Fruit fly (Drosophila melanogaster) whole organism, embryonic: ENCODE data around the gene CG33098.

Experiments used
- CG10366 ChIP-seq: fragments of 200-800 bp; sonication (Bioruptor generic); IDR thresholded peaks from 2 replicates; pipeline ENCODE4 v1.3.6; 2022; ENCODE audit warnings: missing biosample characterization, missing genetic modification characterization
- CG10979 ChIP-seq: fragments of 200-800 bp; sonication (Bioruptor generic); optimal IDR thresholded peaks from 2 replicates; lab custom pipeline; 2018; ENCODE audit warnings: missing biosample characterization, mild to moderate bottlenecking, missing genetic modification characterization, moderate library complexity
- CG11398 ChIP-seq: fragments of 200-800 bp; sonication (Bioruptor generic); optimal IDR thresholded peaks from 2 replicates; lab custom pipeline; 2016; ENCODE audit warnings: missing biosample characterization, missing genetic modification characterization
- CG12299 ChIP-seq: fragments of 200-800 bp; sonication (Bioruptor generic); optimal IDR thresholded peaks from 2 replicates; lab custom pipeline; 2018; ENCODE audit warnings: missing biosample characterization, mild to moderate bottlenecking, missing genetic modification characterization
- CG13424 ChIP-seq: fragments of 200-800 bp; sonication (Bioruptor generic); optimal IDR thresholded peaks from 2 replicates; lab custom pipeline; 2019; ENCODE audit warnings: missing biosample characterization, mild to moderate bottlenecking, missing genetic modification characterization, moderate library complexity
- CG15073 ChIP-seq: fragments of 200-800 bp; sonication (Bioruptor generic); optimal IDR thresholded peaks from 2 replicates; lab custom pipeline; 2016; ENCODE audit warnings: missing biosample characterization, missing genetic modification characterization
- CG1602 ChIP-seq: fragments of 200-800 bp; sonication (Bioruptor generic); optimal IDR thresholded peaks from 3 replicates; lab custom pipeline; 2016; ENCODE audit warnings: missing biosample characterization, missing genetic modification characterization
- CG2120 ChIP-seq: fragments of 200-800 bp; sonication (Bioruptor generic); optimal IDR thresholded peaks from 3 replicates; lab custom pipeline; 2016; ENCODE audit warnings: missing biosample characterization, missing genetic modification characterization
- CG2202 ChIP-seq: fragments of 200-800 bp; sonication (Bioruptor generic); optimal IDR thresholded peaks from 2 replicates; lab custom pipeline; 2018; ENCODE audit warnings: missing biosample characterization, mild to moderate bottlenecking, missing genetic modification characterization
- CG3281 ChIP-seq: fragments of 200-800 bp; sonication (Bioruptor generic); optimal IDR thresholded peaks from 3 replicates; lab custom pipeline; 2017; ENCODE audit warnings: missing biosample characterization, mild to moderate bottlenecking, missing genetic modification characterization
- CG34224 ChIP-seq: fragments of 200-800 bp; sonication (Bioruptor generic); IDR thresholded peaks from 3 replicates; pipeline ENCODE4 v1.3.6; 2022; ENCODE audit warnings: missing biosample characterization, missing genetic modification characterization; ENCODE audit not compliant: partially characterized antibody
- CG4730 ChIP-seq: fragments of 200-800 bp; sonication (Bioruptor generic); IDR thresholded peaks from 2 replicates; pipeline ENCODE4 v1.3.6; 2022; ENCODE audit warnings: missing biosample characterization, missing genetic modification characterization
- CG4854 ChIP-seq: fragments of 200-800 bp; sonication (Bioruptor generic); optimal IDR thresholded peaks from 2 replicates; lab custom pipeline; 2016; ENCODE audit warnings: missing biosample characterization, missing genetic modification characterization, inconsistent platforms
- CG5180 ChIP-seq: fragments of 200-800 bp; sonication (Bioruptor generic); optimal IDR thresholded peaks from 3 replicates; lab custom pipeline; 2017; ENCODE audit warnings: missing biosample characterization, missing genetic modification characterization, mild to moderate bottlenecking, moderate library complexity, missing genetic modification reagents
- CG7271 ChIP-seq: fragments of 200-800 bp; sonication (Bioruptor generic); optimal IDR thresholded peaks from 2 replicates; lab custom pipeline; 2018; ENCODE audit warnings: missing biosample characterization, mild to moderate bottlenecking, missing genetic modification characterization, moderate library complexity
- CG7372 ChIP-seq: fragments of 200-800 bp; sonication (Bioruptor generic); IDR thresholded peaks from 2 replicates; pipeline ENCODE4 v1.3.6; 2022; ENCODE audit warnings: missing biosample characterization, missing genetic modification characterization
- CG8281 ChIP-seq: fragments of 200-800 bp; sonication (Bioruptor generic); optimal IDR thresholded peaks from 2 replicates; lab custom pipeline; 2018; ENCODE audit warnings: missing biosample characterization, mild to moderate bottlenecking, missing genetic modification characterization, moderate library complexity
- CG8388 ChIP-seq: fragments of 200-800 bp; sonication (Bioruptor generic); optimal IDR thresholded peaks from 2 replicates; lab custom pipeline; 2019; ENCODE audit warnings: missing biosample characterization, mild to moderate bottlenecking, missing genetic modification characterization, moderate library complexity
- CG9437 ChIP-seq: fragments of 200-800 bp; sonication (Bioruptor generic); optimal IDR thresholded peaks from 2 replicates; lab custom pipeline; 2018; ENCODE audit warnings: missing biosample characterization, mild to moderate bottlenecking, missing genetic modification characterization
- CG9797 ChIP-seq: fragments of 200-800 bp; sonication (Bioruptor generic); optimal IDR thresholded peaks from 3 replicates; lab custom pipeline; 2018; ENCODE audit warnings: missing biosample characterization, mild to moderate bottlenecking, missing genetic modification characterization
- Chrac-16 ChIP-seq: fragments of 200-800 bp; sonication (Bioruptor generic); optimal IDR thresholded peaks from 3 replicates; lab custom pipeline; 2016; ENCODE audit warnings: missing biosample characterization, missing genetic modification characterization
- Dad ChIP-seq: fragments of 200-800 bp; sonication (Bioruptor generic); optimal IDR thresholded peaks from 3 replicates; lab custom pipeline; 2016; ENCODE audit warnings: missing biosample characterization, missing genetic modification characterization
- Dbx ChIP-seq: fragments of 200-800 bp; sonication (Bioruptor generic); IDR thresholded peaks from 3 replicates; pipeline ENCODE4 v1.3.6; 2022; ENCODE audit warnings: missing biosample characterization, missing genetic modification characterization
- Doc3 ChIP-seq: fragments of 200-800 bp; sonication (Bioruptor generic); IDR thresholded peaks from 3 replicates; pipeline ENCODE4 v1.3.6; 2022; ENCODE audit warnings: missing biosample characterization, missing genetic modification characterization; ENCODE audit not compliant: partially characterized antibody
- E2f1 ChIP-seq: fragments of 200-800 bp; sonication (Bioruptor generic); IDR thresholded peaks from 2 replicates; pipeline ENCODE4 v1.3.6; 2022; ENCODE audit warnings: missing biosample characterization, missing genetic modification characterization
- E2f2 ChIP-seq: fragments of 200-800 bp; sonication (Bioruptor generic); IDR thresholded peaks from 2 replicates; pipeline ENCODE4 v1.3.6; 2022; ENCODE audit warnings: missing biosample characterization, missing genetic modification characterization
- Ets97D ChIP-seq: fragments of 200-800 bp; sonication (Bioruptor generic); optimal IDR thresholded peaks from 3 replicates; lab custom pipeline; 2016; ENCODE audit warnings: missing biosample characterization, missing genetic modification characterization
- HLH3B ChIP-seq: fragments of 200-800 bp; sonication (Bioruptor generic); IDR thresholded peaks from 2 replicates; pipeline ENCODE4 v1.3.6; 2022; ENCODE audit warnings: missing biosample characterization, missing genetic modification characterization
- Hr51 ChIP-seq, 2 experiments: fragments of 200-800 bp; sonication (Bioruptor generic); optimal IDR thresholded peaks; 2 replicates in 1 of 2; 3 replicates in 1 of 2; lab custom pipeline; 2016 to 2018; ENCODE audit warnings: missing biosample characterization in 2 of 2, missing genetic modification characterization in 2 of 2, mild to moderate bottlenecking in 1 of 2, moderate library complexity in 1 of 2
- Lim3 ChIP-seq: fragments of 200-800 bp; sonication (Bioruptor generic); IDR thresholded peaks from 2 replicates; pipeline ENCODE4 v1.3.6; 2022; ENCODE audit warnings: missing biosample characterization, missing genetic modification characterization
- MTF-1 ChIP-seq: fragments of 200-800 bp; sonication (Bioruptor generic); optimal IDR thresholded peaks from 2 replicates; lab custom pipeline; 2018; ENCODE audit warnings: missing biosample characterization, mild to moderate bottlenecking, missing genetic modification characterization, borderline replicate concordance
- Max ChIP-seq: fragments of 200-800 bp; sonication (Bioruptor generic); optimal IDR thresholded peaks from 2 replicates; lab custom pipeline; 2016; ENCODE audit warnings: missing biosample characterization, mild to moderate bottlenecking, missing genetic modification characterization
- Rfx ChIP-seq: fragments of 200-800 bp; sonication (Bioruptor generic); IDR thresholded peaks from 2 replicates; pipeline ENCODE4 v1.3.6; 2022; ENCODE audit warnings: missing biosample characterization, missing genetic modification characterization
- Trl ChIP-seq, 3 experiments: fragments of >200 bp in 2 of 3; fragments of 200-800 bp in 1 of 3; sonication (Bioruptor generic) in 1 of 3; optimal IDR thresholded peaks; 2 replicates in 1 of 3; 3 replicates in 2 of 3; lab custom pipeline; 2016 to 2017; ENCODE audit warnings: missing biosample characterization in 1 of 3, missing genetic modification characterization in 1 of 3
- al ChIP-seq: fragments of 200-800 bp; sonication (Bioruptor generic); IDR thresholded peaks from 2 replicates; pipeline ENCODE4 v1.3.6; 2022; ENCODE audit warnings: missing biosample characterization, missing genetic modification characterization
- cg ChIP-seq: fragments of 200-800 bp; sonication (Bioruptor generic); optimal IDR thresholded peaks from 3 replicates; lab custom pipeline; 2019; ENCODE audit warnings: missing biosample characterization, mild to moderate bottlenecking, missing genetic modification characterization, moderate library complexity
- dysf ChIP-seq: fragments of 200-800 bp; sonication (Bioruptor generic); IDR thresholded peaks from 3 replicates; pipeline ENCODE4 v1.3.6; 2022; ENCODE audit warnings: missing biosample characterization, missing genetic modification characterization
- gcm ChIP-seq: fragments of 200-800 bp; sonication (Bioruptor generic); optimal IDR thresholded peaks from 2 replicates; lab custom pipeline; 2019; ENCODE audit warnings: missing biosample characterization, mild to moderate bottlenecking, missing genetic modification characterization, moderate library complexity
- hbn ChIP-seq: fragments of 200-800 bp; sonication (Bioruptor generic); IDR thresholded peaks from 2 replicates; pipeline ENCODE4 v1.3.6; 2022; ENCODE audit warnings: missing biosample characterization, missing genetic modification characterization; ENCODE audit not compliant: partially characterized antibody
- lola ChIP-seq, 3 experiments: fragments of >200 bp in 2 of 3; fragments of 200-800 bp in 1 of 3; sonication (Bioruptor generic) in 1 of 3; optimal IDR thresholded peaks; 2 replicates each; lab custom pipeline; 2017 to 2019; ENCODE audit warnings: missing biosample characterization in 3 of 3, missing genetic modification characterization in 3 of 3, mild to moderate bottlenecking in 1 of 3, moderate library complexity in 1 of 3
- nau ChIP-seq: fragments of 200-800 bp; sonication (Bioruptor generic); optimal IDR thresholded peaks from 3 replicates; lab custom pipeline; 2017; ENCODE audit warnings: missing biosample characterization, mild to moderate bottlenecking, missing genetic modification characterization, missing genetic modification reagents
- nerfin-1 ChIP-seq: fragments of 200-800 bp; sonication (Bioruptor generic); optimal IDR thresholded peaks from 3 replicates; lab custom pipeline; 2019; ENCODE audit warnings: missing biosample characterization, mild to moderate bottlenecking, missing genetic modification characterization, moderate library complexity
- pb ChIP-seq: fragments of 200-800 bp; sonication (Bioruptor generic); optimal IDR thresholded peaks from 3 replicates; lab custom pipeline; 2016; ENCODE audit warnings: missing biosample characterization, missing genetic modification characterization
- ranshi ChIP-seq: fragments of 200-800 bp; sonication (Bioruptor generic); IDR thresholded peaks from 2 replicates; pipeline ENCODE4 v1.3.6; 2022; ENCODE audit warnings: missing biosample characterization, missing genetic modification characterization
- sim ChIP-seq: fragments of 200-800 bp; sonication (Bioruptor generic); IDR thresholded peaks from 2 replicates; pipeline ENCODE4 v1.3.6; 2022; ENCODE audit warnings: missing biosample characterization, missing genetic modification characterization
- sna ChIP-seq: fragments of 200-800 bp; sonication (Bioruptor generic); IDR thresholded peaks from 2 replicates; pipeline ENCODE4 v1.3.6; 2022; ENCODE audit warnings: missing biosample characterization, missing genetic modification characterization; ENCODE audit not compliant: partially characterized antibody
- so ChIP-seq: fragments of 200-800 bp; sonication (Bioruptor generic); IDR thresholded peaks from 3 replicates; pipeline ENCODE4 v1.3.6; 2022; ENCODE audit warnings: missing biosample characterization, missing genetic modification characterization
- tgo ChIP-seq: fragments of 200-800 bp; sonication (Bioruptor generic); IDR thresholded peaks from 3 replicates; pipeline ENCODE4 v1.3.6; 2022; ENCODE audit warnings: missing biosample characterization, missing genetic modification characterization
- wor ChIP-seq: fragments of 200-800 bp; sonication (Bioruptor generic); IDR thresholded peaks from 2 replicates; pipeline ENCODE4 v1.3.6; 2022; ENCODE audit warnings: missing biosample characterization, missing genetic modification characterization

The CG33098 gene

DNA sequence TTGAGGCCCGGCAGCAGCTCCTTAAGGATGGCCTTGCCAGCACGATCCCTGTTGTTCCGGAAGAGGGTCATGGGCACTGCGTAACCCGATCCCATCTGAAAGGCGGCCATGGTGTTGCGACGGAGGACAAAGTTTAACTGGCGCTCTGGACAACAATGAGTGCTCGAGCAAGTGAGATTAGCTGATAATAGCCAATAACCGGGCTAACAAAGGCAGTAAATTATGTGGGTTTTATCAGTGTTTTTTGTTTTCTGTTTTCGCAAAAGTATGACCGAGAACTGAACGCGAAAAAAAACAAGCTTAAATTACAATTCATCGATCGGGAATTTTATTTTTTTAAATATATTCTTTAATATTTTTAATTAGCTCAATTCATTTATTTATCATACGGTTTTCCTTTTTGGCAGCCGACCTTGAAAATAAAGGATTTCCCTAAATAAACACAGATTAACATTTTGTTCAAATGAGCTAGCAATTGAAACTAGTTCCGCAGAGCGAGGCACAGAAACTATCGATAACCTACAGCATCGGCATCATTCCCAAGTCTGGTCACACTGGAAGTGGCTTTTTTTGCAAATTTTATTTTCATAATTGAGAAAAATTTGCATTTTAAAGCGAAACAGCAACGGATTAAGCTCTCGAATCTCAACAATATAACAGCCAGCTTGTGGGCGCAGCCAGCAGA is 26.4 kb downstream of the CG33098 start, which contains the start of the genes Dip-C and pps (continued):
- no peak for TF ChIP-seq E2f1 (GFP tag; lab: Robert Waterston, UW)
- peak; percentile 18 for TF ChIP-seq CG10979 (tag; lab: Kevin White, UChicago)
- TF ChIP-seq CG11398: no peak
- no peak for TF ChIP-seq CG15073 (GFP tag; lab: Kevin White, UChicago)
- no peak for TF ChIP-seq dysf (GFP tag; lab: Robert Waterston, UW)
- TF ChIP-seq pb (GFP tag; lab: Kevin White, UChicago): no peak
- TF ChIP-seq Ets97D (GFP tag; lab: Kevin White, UChicago): no peak
- peak; percentile 70 for TF ChIP-seq CG34224
- TF ChIP-seq Doc3 (GFP tag; lab: Robert Waterston, UW): peak; percentile 65; the same call in 2 of the 3 replicates
- peak; percentile 20; the same call in 1 of the 2 replicates for TF ChIP-seq E2f2 (GFP tag; lab: Robert Waterston, UW)
- TF ChIP-seq CG9437 (GFP tag; lab: Kevin White, UChicago): no peak
- TF ChIP-seq Dad (GFP tag; lab: Kevin White, UChicago): no peak
- peak; percentile 62; the same call in 1 of the 2 replicates for TF ChIP-seq sna (GFP tag; lab: Robert Waterston, UW)
- no peak for TF ChIP-seq Chrac-16
- no peak for TF ChIP-seq CG12299 (tag; lab: Kevin White, UChicago)
- TF ChIP-seq Trl (optimal IDR thresholded peaks at IDR 0.05; lab: Kevin White, UChicago): no peak
- no peak for TF ChIP-seq Trl (GFP tag; optimal IDR thresholded peaks at IDR 0.05; lab: Kevin White, UChicago)
- no peak for TF ChIP-seq Hr51 (GFP tag; optimal IDR thresholded peaks at IDR 0.05; lab: Kevin White, UChicago)
- TF ChIP-seq Dbx: no peak
- TF ChIP-seq CG7271 (tag; lab: Kevin White, UChicago): no peak
- TF ChIP-seq sim (GFP tag; lab: Robert Waterston, UW): no peak
- TF ChIP-seq nau (GFP tag; lab: Kevin White, UChicago): no peak
- no peak for TF ChIP-seq CG3281 (GFP tag; lab: Kevin White, UChicago)
- no peak for TF ChIP-seq CG4730 (GFP tag; lab: Robert Waterston, UW)
- no peak for TF ChIP-seq CG2120
- TF ChIP-seq CG13424 (tag; lab: Kevin White, UChicago): no peak
- TF ChIP-seq gcm (GFP tag; lab: Kevin White, UChicago): peak; percentile 60
- TF ChIP-seq wor (GFP tag; lab: Robert Waterston, UW): no peak
- TF ChIP-seq CG4854 (GFP tag; lab: Kevin White, UChicago): no peak
- no peak for TF ChIP-seq ranshi (GFP tag; lab: Robert Waterston, UW)
- no peak for TF ChIP-seq lola (GFP tag; optimal IDR thresholded peaks at IDR 0.05; lab: Kevin White, UChicago)
- TF ChIP-seq hbn (GFP tag; lab: Robert Waterston, UW): peak; percentile 73
- peak; percentile 70 for TF ChIP-seq CG9797 (GFP tag; lab: Kevin White, UChicago)
- no peak for TF ChIP-seq MTF-1
- TF ChIP-seq Lim3: no peak
- no peak for TF ChIP-seq Max (GFP tag; lab: Kevin White, UChicago)
- no peak for TF ChIP-seq CG5180
- TF ChIP-seq CG10366 (GFP tag; lab: Robert Waterston, UW): no peak
- no peak for TF ChIP-seq HLH3B (GFP tag; lab: Robert Waterston, UW)
- TF ChIP-seq CG7372 (GFP tag; lab: Robert Waterston, UW): no peak
- no peak for TF ChIP-seq cg (GFP tag; lab: Kevin White, UChicago)
- TF ChIP-seq CG8281 (tag; lab: Kevin White, UChicago): no peak
- no peak for TF ChIP-seq al
- no peak for TF ChIP-seq tgo (GFP tag; lab: Robert Waterston, UW)
- 0 out of 2 replicates have a peak, but pooled peaks have one; percentile 12 for TF ChIP-seq Rfx (GFP tag; lab: Robert Waterston, UW)
- TF ChIP-seq CG8388 (GFP tag; lab: Kevin White, UChicago): no peak
- TF ChIP-seq CG2202: no peak
- no peak for TF ChIP-seq so
- no peak for TF ChIP-seq nerfin-1 (tag; lab: Kevin White, UChicago)
- TF ChIP-seq CG1602: no peak
